Fruit fly (Drosophila melanogaster) whole organism, adult: ENCODE data around the gene Peritrophin-A.
"Not testable (repeated sequence)": the region's sequence is repeated elsewhere in the genome, so short reads cannot be mapped to it uniquely, and the experiment has no call there.

Experiments
- CG11617 ChIP-seq: fragments of 200-800 bp; sonication (Bioruptor generic); optimal IDR thresholded peaks from 2 replicates; lab custom pipeline; 2017; ENCODE audit warnings: mild to moderate bottlenecking, missing biosample characterization, missing genetic modification reagents, missing genetic modification characterization
- CG12768 ChIP-seq: fragments of 200-800 bp; sonication (Bioruptor generic); optimal IDR thresholded peaks from 2 replicates; lab custom pipeline; 2017; ENCODE audit warnings: missing biosample characterization, missing genetic modification characterization, mild to moderate bottlenecking, moderate library complexity, missing genetic modification reagents
- CG14711 ChIP-seq: fragments of 200-800 bp; sonication (Bioruptor generic); optimal IDR thresholded peaks from 2 replicates; lab custom pipeline; 2018; ENCODE audit warnings: missing biosample characterization, mild to moderate bottlenecking, missing genetic modification characterization, moderate library complexity
- CG1620 ChIP-seq: fragments of 200-800 bp; sonication (Bioruptor generic); optimal IDR thresholded peaks from 2 replicates; lab custom pipeline; 2016; ENCODE audit warnings: missing biosample characterization, missing genetic modification characterization
- CG33017 ChIP-seq: fragments of 200-800 bp; sonication (Bioruptor generic); optimal IDR thresholded peaks from 2 replicates; lab custom pipeline; 2018; ENCODE audit warnings: missing biosample characterization, mild to moderate bottlenecking, missing genetic modification characterization, moderate library complexity
- CG5204 ChIP-seq: fragments of 200-800 bp; sonication (Bioruptor generic); optimal IDR thresholded peaks from 2 replicates; lab custom pipeline; 2016; ENCODE audit warnings: missing biosample characterization, missing genetic modification characterization
- CG7045 ChIP-seq: fragments of 200-800 bp; sonication (Bioruptor generic); optimal IDR thresholded peaks from 2 replicates; lab custom pipeline; 2017; ENCODE audit warnings: missing biosample characterization, mild to moderate bottlenecking, missing genetic modification characterization
- CG7101 ChIP-seq: fragments of 200-800 bp; sonication (Bioruptor generic); optimal IDR thresholded peaks from 2 replicates; lab custom pipeline; 2018; ENCODE audit warnings: missing biosample characterization, mild to moderate bottlenecking, missing genetic modification characterization, moderate library complexity
- Clk ChIP-seq: fragments of 200-800 bp; sonication (Bioruptor generic); optimal IDR thresholded peaks from 2 replicates; lab custom pipeline; 2017; ENCODE audit warnings: missing biosample characterization, missing genetic modification characterization
- Crg-1 ChIP-seq: fragments of 200-800 bp; sonication (Bioruptor generic); optimal IDR thresholded peaks from 2 replicates; lab custom pipeline; 2016; ENCODE audit warnings: missing biosample characterization, missing genetic modification characterization
- Hr96 ChIP-seq: fragments of 200-800 bp; sonication (Bioruptor generic); optimal IDR thresholded peaks from 2 replicates; lab custom pipeline; 2016; ENCODE audit warnings: missing biosample characterization, missing genetic modification characterization
- Mnt ChIP-seq: fragments of 200-800 bp; sonication (Bioruptor generic); optimal IDR thresholded peaks from 2 replicates; lab custom pipeline; 2016; ENCODE audit warnings: missing biosample characterization, mild to moderate bottlenecking, missing genetic modification characterization
- bab1 ChIP-seq: fragments of 200-800 bp; sonication (Bioruptor generic); optimal IDR thresholded peaks from 3 replicates; lab custom pipeline; 2019; ENCODE audit warnings: missing biosample characterization, mild to moderate bottlenecking, missing genetic modification characterization, moderate library complexity
- cic ChIP-seq: fragments of 200-800 bp; sonication (Bioruptor generic); optimal IDR thresholded peaks from 2 replicates; lab custom pipeline; 2017; ENCODE audit warnings: missing biosample characterization, mild to moderate bottlenecking, missing genetic modification characterization, moderate library complexity
- cnc ChIP-seq, 2 experiments: fragments of >200 bp; optimal IDR thresholded peaks; 2 replicates each; lab custom pipeline; 2017
- kay ChIP-seq: fragments of 200-800 bp; sonication (Bioruptor generic); peaks from one replicate; lab custom pipeline; 2016; ENCODE audit warnings: missing biosample characterization, missing genetic modification characterization, borderline replicate concordance
- ovo ChIP-seq: fragments of 200-800 bp; sonication (Bioruptor generic); optimal IDR thresholded peaks from 2 replicates; lab custom pipeline; 2016; ENCODE audit warnings: missing biosample characterization, missing genetic modification characterization
- pad ChIP-seq: fragments of 200-800 bp; sonication (Bioruptor generic); optimal IDR thresholded peaks from 3 replicates; lab custom pipeline; 2017; ENCODE audit warnings: missing biosample characterization, missing genetic modification characterization, mild to moderate bottlenecking, moderate library complexity, missing genetic modification reagents
- tj ChIP-seq: fragments of 200-800 bp; sonication (Bioruptor generic); optimal IDR thresholded peaks from 3 replicates; lab custom pipeline; 2017; ENCODE audit warnings: missing biosample characterization, mild to moderate bottlenecking, missing genetic modification characterization, moderate library complexity
- toe ChIP-seq: fragments of 200-800 bp; sonication (Bioruptor generic); optimal IDR thresholded peaks from 2 replicates; lab custom pipeline; 2016; ENCODE audit warnings: missing biosample characterization, missing genetic modification characterization

Gene Peritrophin-A

DNA sequence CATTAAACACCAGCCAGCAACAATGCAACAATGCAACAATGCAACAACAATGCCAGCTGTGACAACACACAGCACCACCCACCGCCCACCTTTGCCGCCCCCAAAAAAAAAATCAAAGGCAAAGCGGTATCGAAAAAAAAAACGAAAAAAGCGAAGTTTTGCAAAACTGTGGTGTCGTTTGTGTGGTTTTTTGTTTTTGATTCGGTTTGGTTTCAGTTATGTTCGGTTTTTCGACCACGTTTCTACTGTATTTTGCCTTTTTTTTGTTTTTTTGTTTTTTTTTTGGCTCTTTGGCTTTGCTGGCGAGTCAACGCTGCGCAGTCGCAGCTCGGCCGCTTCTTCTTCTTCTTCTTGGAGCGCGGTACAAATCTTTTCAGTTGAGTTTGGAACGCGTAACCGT is at the start of gene Peritrophin-A:
Gene Peritrophin-A, plus strand, starts transcription at position 370 of the 400 bp plus-strand sequence.
- no peak for TF ChIP-seq Mnt (GFP tag; lab: Kevin White, UChicago)
- TF ChIP-seq CG7101 (tag; lab: Kevin White, UChicago), result no peak
- no peak for TF ChIP-seq CG33017 (tag; lab: Kevin White, UChicago)
- no peak for TF ChIP-seq ovo (GFP tag; lab: Kevin White, UChicago)
- no peak for TF ChIP-seq bab1 (GFP tag; lab: Kevin White, UChicago)
- TF ChIP-seq kay (GFP tag; lab: Kevin White, UChicago), result no peak

DNA sequence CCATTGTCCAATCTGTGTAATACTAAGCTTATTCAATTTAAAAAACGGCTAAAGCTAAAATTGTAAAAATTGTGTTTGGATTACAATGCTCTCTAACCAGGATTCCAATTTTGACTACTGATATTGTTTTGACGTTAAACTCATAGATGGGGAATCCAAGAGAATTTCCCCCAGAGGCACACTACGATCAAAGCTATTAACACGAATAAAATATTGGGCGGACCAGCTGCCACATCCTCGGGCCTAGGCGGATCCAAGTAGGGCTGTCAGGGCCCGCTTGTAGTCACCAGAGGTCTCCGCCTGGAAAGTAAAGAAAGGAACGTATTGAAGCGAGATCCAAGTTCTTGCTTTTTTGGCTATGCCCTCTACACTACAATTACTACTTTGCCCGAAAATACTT is 42.6 kb upstream of the Peritrophin-A start, which contains the start of gene SdicA:
Gene SdicA, minus strand, starts transcription at position 101 of the 400 bp plus-strand sequence.
- TF ChIP-seq CG12768 (GFP tag; lab: Kevin White, UChicago); cic (GFP tag; lab: Kevin White, UChicago); CG11617: not testable (repeated sequence)

DNA sequence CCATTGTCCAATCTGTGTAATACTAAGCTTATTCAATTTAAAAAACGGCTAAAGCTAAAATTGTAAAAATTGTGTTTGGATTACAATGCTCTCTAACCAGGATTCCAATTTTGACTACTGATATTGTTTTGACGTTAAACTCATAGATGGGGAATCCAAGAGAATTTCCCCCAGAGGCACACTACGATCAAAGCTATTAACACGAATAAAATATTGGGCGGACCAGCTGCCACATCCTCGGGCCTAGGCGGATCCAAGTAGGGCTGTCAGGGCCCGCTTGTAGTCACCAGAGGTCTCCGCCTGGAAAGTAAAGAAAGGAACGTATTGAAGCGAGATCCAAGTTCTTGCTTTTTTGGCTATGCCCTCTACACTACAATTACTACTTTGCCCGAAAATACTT is 34.9 kb upstream of the Peritrophin-A start, which contains the start of gene SdicB:
Gene SdicB, minus strand, starts transcription at position 101 of the 400 bp plus-strand sequence.
- not testable (repeated sequence) for TF ChIP-seq CG14711 (tag; lab: Kevin White, UChicago); Hr96; Clk (GFP tag; lab: Kevin White, UChicago)

DNA sequence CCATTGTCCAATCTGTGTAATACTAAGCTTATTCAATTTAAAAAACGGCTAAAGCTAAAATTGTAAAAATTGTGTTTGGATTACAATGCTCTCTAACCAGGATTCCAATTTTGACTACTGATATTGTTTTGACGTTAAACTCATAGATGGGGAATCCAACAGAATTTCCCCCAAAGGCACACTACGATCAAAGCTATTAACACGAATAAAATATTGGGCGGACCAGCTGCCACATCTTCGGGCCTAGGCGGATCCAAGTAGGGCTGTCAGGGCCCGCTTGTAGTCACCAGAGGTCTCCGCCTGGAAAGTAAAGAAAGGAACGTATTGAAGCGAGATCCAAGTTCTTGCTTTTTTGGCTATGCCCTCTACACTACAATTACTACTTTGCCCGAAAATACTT is 27.3 kb upstream of the Peritrophin-A start, which contains the start of gene SdicC:
Gene SdicC, minus strand, starts transcription at position 101 of the 400 bp plus-strand sequence.
- TF ChIP-seq Hr96; CG11617; cnc (optimal IDR thresholded peaks at IDR 0.05; lab: Kevin White, UChicago): not testable (repeated sequence)

DNA sequence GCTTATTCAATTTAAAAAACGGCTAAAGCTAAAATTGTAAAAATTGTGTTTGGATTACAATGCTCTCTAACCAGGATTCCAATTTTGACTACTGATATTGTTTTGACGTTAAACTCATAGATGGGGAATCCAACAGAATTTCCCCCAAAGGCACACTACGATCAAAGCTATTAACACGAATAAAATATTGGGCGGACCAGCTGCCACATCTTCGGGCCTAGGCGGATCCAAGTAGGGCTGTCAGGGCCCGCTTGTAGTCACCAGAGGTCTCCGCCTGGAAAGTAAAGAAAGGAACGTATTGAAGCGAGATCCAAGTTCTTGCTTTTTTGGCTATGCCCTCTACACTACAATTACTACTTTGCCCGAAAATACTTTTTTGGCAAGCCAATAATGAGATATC is 19.5 kb upstream of the Peritrophin-A start, which contains the start of gene Sdic4:
Gene Sdic4, minus strand, starts transcription at position 101 of the 400 bp plus-strand sequence.
- not testable (repeated sequence) for TF ChIP-seq CG33017 (tag; lab: Kevin White, UChicago); Hr96; bab1 (GFP tag; lab: Kevin White, UChicago)

DNA sequence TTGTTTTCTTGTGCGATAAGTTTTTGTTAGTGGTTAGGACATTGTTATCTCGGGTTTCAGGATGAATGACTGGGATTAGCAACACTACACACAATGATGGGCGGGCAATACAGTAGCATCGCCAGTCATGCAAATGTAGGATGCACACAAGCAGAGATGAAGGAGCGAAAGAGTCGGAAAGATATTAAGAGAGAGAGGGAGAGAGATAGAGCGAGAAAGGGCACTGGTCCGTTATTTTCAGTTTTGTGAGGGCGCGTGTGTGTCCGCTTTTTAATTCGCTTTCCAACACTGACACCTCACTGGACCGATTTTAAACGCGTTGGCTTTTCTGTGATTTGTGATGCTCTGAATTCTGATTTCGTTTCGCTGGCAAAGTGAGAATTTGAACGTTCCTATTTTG is 12.8 kb upstream of the Peritrophin-A start:
- TF ChIP-seq Clk (GFP tag; lab: Kevin White, UChicago) (no peak), CG12768 (GFP tag; lab: Kevin White, UChicago) (no peak), cnc (optimal IDR thresholded peaks at IDR 0.05; lab: Kevin White, UChicago) (no peak), kay (GFP tag; lab: Kevin White, UChicago) (no peak)

DNA sequence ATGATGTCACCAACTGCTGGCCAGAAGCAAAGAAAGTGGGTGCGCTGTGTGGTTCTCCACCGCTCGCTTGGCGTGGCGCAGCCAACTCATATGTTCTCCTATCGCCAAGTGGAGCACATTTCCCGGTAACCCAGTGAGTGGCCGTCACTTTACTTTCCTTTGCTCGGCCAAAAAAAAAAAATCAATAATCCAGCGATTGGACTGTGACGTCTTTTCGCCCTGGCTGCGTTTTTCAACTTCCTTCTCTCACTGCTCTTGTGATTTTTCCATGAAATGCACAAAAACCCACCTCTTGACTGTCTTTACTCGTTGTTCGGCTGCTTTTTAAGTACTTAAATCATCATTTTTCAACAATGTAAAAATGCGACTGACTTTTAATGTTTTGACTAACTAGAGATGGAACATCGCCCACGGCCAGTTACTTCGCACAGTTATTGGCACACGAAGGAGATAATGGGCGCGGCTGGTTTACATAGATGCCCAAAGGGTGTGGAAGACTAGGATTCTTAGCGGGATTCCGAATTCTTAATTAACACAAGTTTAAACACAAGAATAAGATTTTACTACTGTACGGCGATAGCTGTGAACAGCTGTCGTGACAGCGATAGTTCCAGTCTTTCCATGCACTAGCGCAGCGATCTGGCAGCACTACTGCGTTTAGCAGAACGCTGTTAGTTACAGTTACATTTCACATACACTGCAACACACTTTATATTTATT is 8.5 kb upstream of the Peritrophin-A start, which contains the start of gene sw:
Gene sw, minus strand, starts transcription at position 589 of the 720 bp plus-strand sequence.
- TF ChIP-seq bab1 (GFP tag; lab: Kevin White, UChicago) (peak; percentile 69), CG12768 (GFP tag; lab: Kevin White, UChicago) (peak; percentile 18), Mnt (GFP tag; lab: Kevin White, UChicago) (no peak), CG7045 (GFP tag; lab: Kevin White, UChicago) (peak; percentile 17), CG11617 (peak; percentile 54), toe (GFP tag; lab: Kevin White, UChicago) (peak; percentile 53), CG7101 (tag; lab: Kevin White, UChicago) (peak; percentile 57), ovo (GFP tag; lab: Kevin White, UChicago) (peak; percentile 52), kay (GFP tag; lab: Kevin White, UChicago) (no peak), CG5204 (GFP tag; lab: Kevin White, UChicago) (peak; percentile 63), Crg-1 (GFP tag; lab: Kevin White, UChicago) (no peak), cic (GFP tag; lab: Kevin White, UChicago) (no peak), tj (GFP tag; lab: Kevin White, UChicago) (no peak), CG14711 (tag; lab: Kevin White, UChicago) (peak; percentile 13), Hr96 (peak; percentile 71), pad (peak; percentile 33), CG1620 (GFP tag; lab: Kevin White, UChicago) (peak; percentile 54), Clk (GFP tag; lab: Kevin White, UChicago) (no peak), cnc (optimal IDR thresholded peaks at IDR 0.05; lab: Kevin White, UChicago) (no peak), CG33017 (tag; lab: Kevin White, UChicago) (no peak)
